In the genomic region with DNA sequence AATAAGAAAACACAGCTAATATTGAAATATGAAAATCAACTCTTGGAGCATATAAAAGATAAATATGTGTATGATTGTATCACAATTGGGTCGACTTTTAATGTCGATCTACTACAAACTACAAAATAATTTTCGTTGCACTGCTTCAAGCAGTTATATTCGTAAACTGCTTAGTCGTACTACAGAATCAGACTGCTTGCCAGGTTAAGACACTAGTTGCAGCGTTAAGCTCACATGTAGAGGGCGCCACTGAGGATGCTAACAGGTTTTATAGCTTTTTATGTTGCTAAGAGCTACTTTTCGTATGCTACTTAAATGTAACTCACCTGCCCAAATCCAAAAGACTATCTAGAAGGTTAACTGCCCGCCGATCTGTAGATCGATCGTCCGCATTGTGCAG, we compare ENCODE assay signal across 5 fruit fly cellular contexts.
A peak's percentile ranks its signal among the peaks of the same experiment; 100 is the strongest.
TF ChIP-seq lines count a peak whose summit lies in the region.

No protein-coding gene starts in this region.

- TF ChIP-seq CTCF in S2 (optimal IDR thresholded peaks at IDR 0.05; lab: Kevin White, UChicago): peak; percentile 96 to 98
- peak; percentile 95 for TF ChIP-seq CTCF in whole organism, embryonic (GFP tag; optimal IDR thresholded peaks at IDR 0.05; lab: Kevin White, UChicago)

TF ChIP-seq in whole organism, embryonic, 481 proteins besides CTCF, POLR2A, EP300 and RAD21 (continues in another document):
- peak; percentile 37; the same call in 1 of the 2 replicates for TF ChIP-seq vvl (GFP tag; IDR thresholded peaks at IDR 0.05; lab: Robert Waterston, UW)
- TF ChIP-seq Hr51 (GFP tag; optimal IDR thresholded peaks at IDR 0.05; lab: Kevin White, UChicago): peak; percentile 4 to 13
- no peak for TF ChIP-seq CG12942 (GFP tag; optimal IDR thresholded peaks at IDR 0.05; lab: Kevin White, UChicago)
- TF ChIP-seq nmo (GFP tag; optimal IDR thresholded peaks at IDR 0.05; lab: Kevin White, UChicago): peak; percentile 51
- no peak for TF ChIP-seq ham (GFP tag; IDR thresholded peaks at IDR 0.05; lab: Robert Waterston, UW)
- TF ChIP-seq gem (tag; optimal IDR thresholded peaks at IDR 0.05; lab: Kevin White, UChicago): no peak
- peak in 1 of 2 experiments; percentile 63 for TF ChIP-seq Dfd (GFP tag; optimal IDR thresholded peaks at IDR 0.05; lab: Kevin White, UChicago)
- TF ChIP-seq aop (GFP tag; IDR thresholded peaks at IDR 0.05; lab: Robert Waterston, UW): 0 out of 2 replicates have a peak, but pooled peaks have one; percentile 25
- no peak for TF ChIP-seq CG1024 (GFP tag; IDR thresholded peaks at IDR 0.05; lab: Robert Waterston, UW)
- peak; percentile 14; the same call in 1 of the 3 replicates for TF ChIP-seq H15 (GFP tag; IDR thresholded peaks at IDR 0.05; lab: Robert Waterston, UW)
- peak; percentile 91 for TF ChIP-seq scrt (GFP tag; optimal IDR thresholded peaks at IDR 0.05; lab: Kevin White, UChicago)
- no peak for TF ChIP-seq CG12219 (GFP tag; optimal IDR thresholded peaks at IDR 0.05; lab: Kevin White, UChicago)
- TF ChIP-seq CG12071 (GFP tag; optimal IDR thresholded peaks at IDR 0.05; lab: Kevin White, UChicago): no peak
- no peak for TF ChIP-seq CG3995 (GFP tag; optimal IDR thresholded peaks at IDR 0.05; lab: Kevin White, UChicago)
- no peak for TF ChIP-seq CG4820 (GFP tag; optimal IDR thresholded peaks at IDR 0.05; lab: Kevin White, UChicago)
- no peak for TF ChIP-seq ranshi (GFP tag; IDR thresholded peaks at IDR 0.05; lab: Robert Waterston, UW)
- no peak for TF ChIP-seq CG18764 (GFP tag; optimal IDR thresholded peaks at IDR 0.05; lab: Kevin White, UChicago)
- no peak for TF ChIP-seq Poxn (GFP tag; IDR thresholded peaks at IDR 0.05; lab: Robert Waterston, UW)
- no peak for TF ChIP-seq Blimp-1 (GFP tag; optimal IDR thresholded peaks at IDR 0.05; lab: Kevin White, UChicago)
- no peak for TF ChIP-seq CG10267 (tag; optimal IDR thresholded peaks at IDR 0.05; lab: Kevin White, UChicago)
- TF ChIP-seq Mad (GFP tag; optimal IDR thresholded peaks at IDR 0.05; lab: Kevin White, UChicago): no peak

TF ChIP-seq in whole organism, prepupa, 60 proteins besides CTCF, POLR2A, EP300 and RAD21:
- TF ChIP-seq Sox14 (GFP tag; optimal IDR thresholded peaks at IDR 0.05; lab: Kevin White, UChicago) (no peak), dsx (GFP tag; optimal IDR thresholded peaks at IDR 0.05; lab: Kevin White, UChicago; ENCODE audit: poor library complexity, severe bottlenecking) (peak; percentile 60)

TF ChIP-seq in whole organism, pupa, 21 proteins besides CTCF, POLR2A, EP300 and RAD21:
- TF ChIP-seq D1 (tag; optimal IDR thresholded peaks at IDR 0.05; lab: Kevin White, UChicago) (peak; percentile 15), CG34367 (tag; optimal IDR thresholded peaks at IDR 0.05; lab: Kevin White, UChicago) (no peak)

TF ChIP-seq in whole organism, wandering third instar larva, 38 proteins besides CTCF, POLR2A, EP300 and RAD21:
- TF ChIP-seq Myc (optimal IDR thresholded peaks at IDR 0.05; lab: Kevin White, UChicago) (peak; percentile 13), usp (GFP tag; optimal IDR thresholded peaks at IDR 0.05; lab: Kevin White, UChicago) (no peak), N (GFP tag; optimal IDR thresholded peaks at IDR 0.05; lab: Kevin White, UChicago) (peak; percentile 61)
